Fruit fly (Drosophila melanogaster): ENCODE measurements around the gene dpr19.

The dpr19 gene

DNA sequence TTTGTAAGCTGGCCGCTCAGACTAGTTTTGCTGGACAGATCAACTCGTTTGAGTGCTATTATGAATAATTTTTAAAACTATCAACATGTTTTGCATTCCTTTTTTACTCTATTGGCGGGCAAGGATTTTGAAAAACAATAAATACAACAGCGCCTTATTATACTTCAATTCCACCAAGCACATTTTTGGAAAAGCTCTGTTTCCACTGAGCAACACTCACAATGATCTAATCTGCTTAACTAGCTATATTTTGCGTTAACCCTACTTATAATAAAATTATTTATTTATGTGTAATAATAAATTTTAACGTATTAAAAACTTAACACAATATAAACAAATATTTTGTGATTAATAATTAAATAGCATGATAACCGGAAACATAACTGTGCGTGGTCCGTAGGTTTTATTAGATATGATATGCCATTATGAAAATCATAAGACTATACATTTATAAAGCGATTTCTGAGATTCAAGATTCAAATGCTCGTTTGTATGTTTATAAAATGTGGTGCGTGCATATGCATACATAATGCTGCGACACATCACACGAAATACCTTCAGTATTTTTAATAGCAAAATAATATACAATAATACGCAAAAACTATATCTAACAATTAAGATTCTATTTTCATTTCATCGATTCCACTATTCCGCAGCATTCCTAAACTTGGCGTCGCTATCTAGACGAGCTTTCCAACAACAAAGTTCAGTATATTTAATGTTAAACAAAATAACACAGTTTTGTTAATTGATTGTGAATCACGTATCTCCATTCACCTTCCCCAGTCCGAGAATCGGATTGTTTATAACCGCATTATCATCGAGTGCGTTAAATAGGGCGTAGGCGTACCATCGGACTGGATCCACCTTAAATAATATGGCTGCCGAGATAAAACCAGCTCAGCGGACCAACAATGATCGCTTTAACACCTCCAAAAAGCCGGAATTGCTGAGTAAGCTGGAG, 47.0 kb downstream of the dpr19 start, which contains the start of the genes pie and Wdfy2 (continued):
- TF ChIP-seq Xbp1 (GFP tag; optimal IDR thresholded peaks at IDR 0.05) = no peak
- TF ChIP-seq nerfin-1 (tag; optimal IDR thresholded peaks at IDR 0.05) = peak; percentile 2
- TF ChIP-seq tio (GFP tag; optimal IDR thresholded peaks at IDR 0.05) = no peak
- peak; percentile 29 for TF ChIP-seq CG4617 (GFP tag; optimal IDR thresholded peaks at IDR 0.05; ENCODE audit: borderline replicate concordance)
- TF ChIP-seq dan (GFP tag; IDR thresholded peaks at IDR 0.05) = no peak
- no peak for TF ChIP-seq D19A (tag; optimal IDR thresholded peaks at IDR 0.05)
- no peak for TF ChIP-seq Hr3 (GFP tag; optimal IDR thresholded peaks at IDR 0.05)
- TF ChIP-seq Scr (GFP tag; IDR thresholded peaks at IDR 0.05; ENCODE audit: partially characterized antibody) = no peak
- TF ChIP-seq mirr (GFP tag; optimal IDR thresholded peaks at IDR 0.05) = no peak
- no peak for TF ChIP-seq CG31388 (GFP tag; optimal IDR thresholded peaks at IDR 0.05)
- TF ChIP-seq Trl (optimal IDR thresholded peaks at IDR 0.05) = no peak
- TF ChIP-seq Trl (GFP tag; optimal IDR thresholded peaks at IDR 0.05) = no peak
- no peak for TF ChIP-seq CG12104 (GFP tag; optimal IDR thresholded peaks at IDR 0.05)
- TF ChIP-seq BtbVII (GFP tag; optimal IDR thresholded peaks at IDR 0.05) = no peak
- TF ChIP-seq CG10565 (GFP tag; optimal IDR thresholded peaks at IDR 0.05) = no peak
- no peak for TF ChIP-seq CG42726 (GFP tag; IDR thresholded peaks at IDR 0.05; ENCODE audit: partially characterized antibody)
- TF ChIP-seq nau (GFP tag; optimal IDR thresholded peaks at IDR 0.05) = no peak
- TF ChIP-seq CG7987 (GFP tag; optimal IDR thresholded peaks at IDR 0.05) = no peak
- TF ChIP-seq CG2678 (tag; optimal IDR thresholded peaks at IDR 0.05) = no peak
- TF ChIP-seq eyg (GFP tag; optimal IDR thresholded peaks at IDR 0.05) = no peak
- TF ChIP-seq Sry-β (GFP tag; optimal IDR thresholded peaks at IDR 0.05) = peak; percentile 36
- no peak for TF ChIP-seq Hmr (GFP tag; optimal IDR thresholded peaks at IDR 0.05)
- no peak for TF ChIP-seq Hr39 (optimal IDR thresholded peaks at IDR 0.05)
- no peak for TF ChIP-seq Opbp (GFP tag; IDR thresholded peaks at IDR 0.05; ENCODE audit: partially characterized antibody)
- TF ChIP-seq emc (GFP tag; optimal IDR thresholded peaks at IDR 0.05) = no peak
- TF ChIP-seq CG12219 (GFP tag; optimal IDR thresholded peaks at IDR 0.05) = no peak
- TF ChIP-seq CG1233 (GFP tag; optimal IDR thresholded peaks at IDR 0.05) = no peak
- TF ChIP-seq stc (GFP tag; IDR thresholded peaks at IDR 0.05) = no peak
- TF ChIP-seq slou (GFP tag; optimal IDR thresholded peaks at IDR 0.05) = no peak
- TF ChIP-seq tgo (GFP tag; IDR thresholded peaks at IDR 0.05) = no peak
- no peak for TF ChIP-seq NC2β (GFP tag; optimal IDR thresholded peaks at IDR 0.05)
- TF ChIP-seq CG8089 (GFP tag; optimal IDR thresholded peaks at IDR 0.05) = no peak
- TF ChIP-seq CG8388 (GFP tag; optimal IDR thresholded peaks at IDR 0.05) = no peak
- no peak for TF ChIP-seq CG10267 (tag; optimal IDR thresholded peaks at IDR 0.05)
- TF ChIP-seq sd (tag; optimal IDR thresholded peaks at IDR 0.05) = no peak
- no peak for TF ChIP-seq CG10979 (tag; optimal IDR thresholded peaks at IDR 0.05)
- no peak for TF ChIP-seq tin (GFP tag; optimal IDR thresholded peaks at IDR 0.05)
- TF ChIP-seq CG8765 (GFP tag; IDR thresholded peaks at IDR 0.05) = no peak
- TF ChIP-seq CG17829 (tag; optimal IDR thresholded peaks at IDR 0.05) = no peak
- peak; percentile 97 for TF ChIP-seq CG30020 (tag; optimal IDR thresholded peaks at IDR 0.05)
- no peak for TF ChIP-seq CG7839 (tag; optimal IDR thresholded peaks at IDR 0.05)
- no peak for TF ChIP-seq CG6689 (GFP tag; IDR thresholded peaks at IDR 0.05)
- TF ChIP-seq CG15696 (tag; optimal IDR thresholded peaks at IDR 0.05) = no peak
- TF ChIP-seq ranshi (GFP tag; IDR thresholded peaks at IDR 0.05) = no peak
- peak; percentile 39 for TF ChIP-seq CG14710 (tag; optimal IDR thresholded peaks at IDR 0.05)
- TF ChIP-seq ac (GFP tag; optimal IDR thresholded peaks at IDR 0.05) = no peak
- peak; percentile 67 for TF ChIP-seq MESR4 (GFP tag; optimal IDR thresholded peaks at IDR 0.05)
- no peak for TF ChIP-seq CG12744 (GFP tag; optimal IDR thresholded peaks at IDR 0.05)
- TF ChIP-seq onecut (GFP tag; IDR thresholded peaks at IDR 0.05) = no peak
- TF ChIP-seq CG4730 (GFP tag; IDR thresholded peaks at IDR 0.05) = no peak
